Worm (Caenorhabditis elegans) whole organism, young adult: Measurements from ENCODE around the gene C17A2.4.

Experiments
- B0261.1 ChIP-seq: sonication (generic microtip); optimal IDR thresholded peaks from 2 replicates; lab custom pipeline; 2016; ENCODE audit warnings: mild to moderate bottlenecking, missing genetic modification characterization, moderate library complexity, missing compliant biosample characterization
- C06A6.2 ChIP-seq: fragments of 200-800 bp; sonication (Bioruptor generic); conservative IDR thresholded peaks from 2 replicates; pipeline ENCODE4 v1.3.6; 2022; ENCODE audit warnings: missing genetic modification characterization, missing compliant biosample characterization
- F10E7.11 ChIP-seq: sonication (generic microtip); optimal IDR thresholded peaks from 2 replicates; lab custom pipeline; 2017; ENCODE audit warnings: mild to moderate bottlenecking, missing genetic modification characterization, moderate library complexity, missing compliant biosample characterization
- F39B2.1 ChIP-seq: fragments of 200-800 bp; sonication (Bioruptor generic); IDR thresholded peaks from 2 replicates; pipeline ENCODE4 v1.3.6; 2022; ENCODE audit warnings: missing genetic modification reagents, missing genetic modification characterization, missing compliant biosample characterization
- F52B5.7 ChIP-seq: sonication (generic microtip); optimal IDR thresholded peaks from 2 replicates; lab custom pipeline; 2016; ENCODE audit warnings: mild to moderate bottlenecking, missing genetic modification characterization, missing compliant biosample characterization
- K11D2.4 ChIP-seq: fragments of 200-800 bp; sonication (Bioruptor generic); IDR thresholded peaks from 2 replicates; pipeline ENCODE4 v1.3.6; 2022; ENCODE audit warnings: missing genetic modification reagents, missing genetic modification characterization, missing compliant biosample characterization
- Y53F4B.3 ChIP-seq: fragments of 200-800 bp; sonication (Bioruptor generic); IDR thresholded peaks from 2 replicates; pipeline ENCODE4 v1.3.6; 2022; ENCODE audit warnings: missing genetic modification reagents, missing genetic modification characterization, missing compliant biosample characterization
- Y79H2A.3 ChIP-seq: fragments of 200-800 bp; sonication (Bioruptor generic); conservative IDR thresholded peaks from 2 replicates; pipeline ENCODE4 v1.3.6; 2022; ENCODE audit warnings: missing genetic modification reagents, missing genetic modification characterization, missing compliant biosample characterization
- Y95B8A.8 ChIP-seq: fragments of 200-800 bp; sonication (Bioruptor generic); IDR thresholded peaks from 2 replicates; pipeline ENCODE4 v1.3.6; 2022; ENCODE audit warnings: missing genetic modification reagents, missing genetic modification characterization, missing compliant biosample characterization
- ZK185.1 ChIP-seq: sonication (generic microtip); optimal IDR thresholded peaks from 2 replicates; lab custom pipeline; 2016; ENCODE audit warnings: mild to moderate bottlenecking, missing genetic modification characterization, missing compliant biosample characterization; ENCODE audit not compliant: poor library complexity, severe bottlenecking
- ama-1 ChIP-seq, 3 experiments: fragments of 150-350 bp in 1 of 3; sonication (generic microtip) in 2 of 3; optimal IDR thresholded peaks; 2 replicates each; lab custom pipeline; 2014 to 2018; ENCODE audit warnings: missing biosample characterization in 2 of 3, missing genetic modification characterization in 2 of 3, missing genetic modification reagents in 2 of 3
- aptf-2 ChIP-seq: fragments of 200-800 bp; sonication (Bioruptor generic); conservative IDR thresholded peaks from 2 replicates; pipeline ENCODE4 v1.3.6; 2022; ENCODE audit warnings: missing genetic modification reagents, missing genetic modification characterization, missing compliant biosample characterization
- atf-7 ChIP-seq: sonication (generic microtip); optimal IDR thresholded peaks from 2 replicates; lab custom pipeline; 2017; ENCODE audit warnings: mild to moderate bottlenecking, missing genetic modification characterization, missing compliant biosample characterization
- attf-3 ChIP-seq: fragments of 200-800 bp; sonication (Bioruptor generic); conservative IDR thresholded peaks from 2 replicates; pipeline ENCODE4 v1.3.6; 2022; ENCODE audit warnings: missing genetic modification reagents, missing genetic modification characterization, missing compliant biosample characterization
- cebp-1 ChIP-seq, 2 experiments: fragments of 200-800 bp in 1 of 2; sonication (Bioruptor generic) in 1 of 2; sonication (generic microtip) in 1 of 2; IDR thresholded peaks in 1 of 2; optimal IDR thresholded peaks in 1 of 2; 2 replicates each; pipeline versions ENCODE4 v1.3.6 to Lab custom; 2017 to 2022; ENCODE audit warnings: missing compliant biosample characterization in 2 of 2, missing genetic modification characterization in 2 of 2, mild to moderate bottlenecking in 1 of 2, missing genetic modification reagents in 1 of 2, moderate library complexity in 1 of 2
- ceh-100 ChIP-seq: fragments of 200-800 bp; sonication (Bioruptor generic); IDR thresholded peaks from 2 replicates; pipeline ENCODE4 v1.3.6; 2022; ENCODE audit warnings: missing genetic modification reagents, missing genetic modification characterization, missing compliant biosample characterization
- ceh-91 ChIP-seq: fragments of 200-800 bp; sonication (Bioruptor generic); IDR thresholded peaks from 2 replicates; pipeline ENCODE4 v1.3.6; 2022; ENCODE audit warnings: missing genetic modification reagents, missing genetic modification characterization, missing compliant biosample characterization
- die-1 ChIP-seq: sonication (generic microtip); optimal IDR thresholded peaks from 2 replicates; lab custom pipeline; 2016; ENCODE audit warnings: missing genotype, mild to moderate bottlenecking, missing genetic modification characterization, missing compliant biosample characterization
- efl-1 ChIP-seq: fragments of 150-350 bp; optimal IDR thresholded peaks from 2 replicates; lab custom pipeline; 2014; ENCODE audit warnings: missing biosample characterization, missing genetic modification reagents, missing genetic modification characterization
- egl-44 ChIP-seq: fragments of 200-800 bp; sonication (Bioruptor generic); IDR thresholded peaks from 2 replicates; pipeline ENCODE4 v1.3.6; 2022; ENCODE audit warnings: missing genetic modification reagents, missing genetic modification characterization, missing compliant biosample characterization
- ekl-4 ChIP-seq: fragments of 200-800 bp; sonication (Bioruptor generic); IDR thresholded peaks from 2 replicates; pipeline ENCODE4 v1.3.6; 2022; ENCODE audit warnings: missing genetic modification reagents, missing genetic modification characterization, missing compliant biosample characterization
- gei-17 ChIP-seq: fragments of 200-800 bp; sonication (Bioruptor generic); optimal IDR thresholded peaks from 2 replicates; lab custom pipeline; 2018; ENCODE audit warnings: mild to moderate bottlenecking, missing genetic modification characterization, missing compliant biosample characterization
- hlh-26 ChIP-seq: fragments of 200-800 bp; sonication (Bioruptor generic); conservative IDR thresholded peaks from 2 replicates; pipeline ENCODE4 v1.3.6; 2022; ENCODE audit warnings: missing genetic modification reagents, missing genetic modification characterization, missing compliant biosample characterization
- hrde-1 ChIP-seq: sonication (generic microtip); optimal IDR thresholded peaks from 2 replicates; lab custom pipeline; 2016; ENCODE audit warnings: missing genetic modification characterization, mild to moderate bottlenecking, missing compliant biosample characterization, moderate library complexity, missing genotype, missing genetic modification reagents, borderline replicate concordance
- lag-1 ChIP-seq: fragments of 200-800 bp; sonication (Bioruptor generic); IDR thresholded peaks from 2 replicates; pipeline ENCODE4 v1.3.6; 2022; ENCODE audit warnings: missing genetic modification reagents, missing genetic modification characterization, missing compliant biosample characterization
- lin-26 ChIP-seq: fragments of 200-800 bp; sonication (Bioruptor generic); IDR thresholded peaks from 2 replicates; pipeline ENCODE4 v1.3.6; 2022; ENCODE audit warnings: missing genetic modification reagents, missing genetic modification characterization, missing compliant biosample characterization
- lsl-1 ChIP-seq: fragments of 200-800 bp; sonication (Bioruptor generic); optimal IDR thresholded peaks from 2 replicates; lab custom pipeline; 2018; ENCODE audit warnings: mild to moderate bottlenecking, missing genetic modification characterization, moderate library complexity, missing compliant biosample characterization
- madf-8 ChIP-seq: fragments of 200-800 bp; sonication (Bioruptor generic); conservative IDR thresholded peaks from 2 replicates; pipeline ENCODE4 v1.3.6; 2022; ENCODE audit warnings: missing genetic modification reagents, missing genetic modification characterization, missing compliant biosample characterization
- mes-4 ChIP-seq: sonication (generic microtip); optimal IDR thresholded peaks from 2 replicates; lab custom pipeline; 2016; ENCODE audit warnings: missing genotype, missing genetic modification characterization, missing compliant biosample characterization
- nhr-27 ChIP-seq: fragments of 200-800 bp; sonication (Bioruptor generic); optimal IDR thresholded peaks from 2 replicates; lab custom pipeline; 2018; ENCODE audit warnings: mild to moderate bottlenecking, missing genetic modification characterization, moderate library complexity, missing compliant biosample characterization
- nhr-90 ChIP-seq: sonication (generic microtip); optimal IDR thresholded peaks from 2 replicates; lab custom pipeline; 2016; ENCODE audit warnings: missing genotype, mild to moderate bottlenecking, missing genetic modification characterization, missing compliant biosample characterization
- rec-8 ChIP-seq, 2 experiments: sonication (generic microtip); optimal IDR thresholded peaks; 2 replicates each; lab custom pipeline; 2016; ENCODE audit warnings: mild to moderate bottlenecking in 2 of 2, missing genetic modification characterization in 2 of 2, missing genetic modification reagents in 2 of 2, missing genotype in 2 of 2, missing biosample characterization in 1 of 2, missing compliant biosample characterization in 1 of 2, moderate library complexity in 1 of 2
- snpc-1.1 ChIP-seq: sonication (generic microtip); optimal IDR thresholded peaks from 2 replicates; lab custom pipeline; 2017; ENCODE audit warnings: missing genetic modification characterization, mild to moderate bottlenecking, missing compliant biosample characterization, antibody characterized with exemption, moderate library complexity, missing genotype, missing genetic modification reagents; ENCODE audit not compliant: insufficient read depth
- somi-1 ChIP-seq: fragments of 200-800 bp; sonication (Bioruptor generic); optimal IDR thresholded peaks from 2 replicates; lab custom pipeline; 2018; ENCODE audit warnings: mild to moderate bottlenecking, missing genetic modification characterization, missing compliant biosample characterization
- tbx-9 ChIP-seq: sonication (generic microtip); optimal IDR thresholded peaks from 2 replicates; lab custom pipeline; 2016; ENCODE audit warnings: borderline replicate concordance, missing genetic modification characterization, inconsistent platforms, missing compliant biosample characterization
- ztf-18 ChIP-seq: sonication (generic microtip); optimal IDR thresholded peaks from 2 replicates; lab custom pipeline; 2016; ENCODE audit warnings: missing genotype, mild to moderate bottlenecking, missing genetic modification characterization, missing compliant biosample characterization
- ztf-25 ChIP-seq: fragments of 200-800 bp; sonication (Bioruptor generic); IDR thresholded peaks from 2 replicates; pipeline ENCODE4 v1.3.6; 2022; ENCODE audit warnings: missing genetic modification reagents, missing genetic modification characterization, missing compliant biosample characterization
- ztf-26 ChIP-seq: sonication (generic microtip); optimal IDR thresholded peaks from 2 replicates; lab custom pipeline; 2017; ENCODE audit warnings: missing genetic modification characterization, missing compliant biosample characterization
- ztf-28 ChIP-seq: fragments of 200-800 bp; sonication (Bioruptor generic); IDR thresholded peaks from 2 replicates; pipeline ENCODE4 v1.3.6; 2022; ENCODE audit warnings: missing genetic modification reagents, missing genetic modification characterization, missing compliant biosample characterization

C17A2.4 gene

ce11 chrII:3860826-3861225, 21.2 kb downstream of the C17A2.4 start, which contains the start of gene oac-11:
Gene oac-11 (minus strand): TSS chrII:3860926.
- TF ChIP-seq die-1 (tag; lab: Kevin White, UChicago) (no peak), F39B2.1 (GFP tag; lab: Robert Waterston, UW) (no peak), lsl-1 (no peak), Y95B8A.8 (GFP tag; lab: Robert Waterston, UW) (no peak), ztf-28 (GFP tag; lab: Robert Waterston, UW) (no peak), Y53F4B.3 (GFP tag; lab: Robert Waterston, UW) (no peak), nhr-90 (tag; lab: Kevin White, UChicago) (no peak), rec-8 (tag; optimal IDR thresholded peaks at IDR 0.05; lab: Kevin White, UChicago) (no peak), snpc-1.1 (tag; lab: Kevin White, UChicago) (no peak), mes-4 (no peak), K11D2.4 (GFP tag; lab: Robert Waterston, UW) (no peak), atf-7 (tag; lab: Kevin White, UChicago) (no peak), gei-17 (GFP tag; lab: Kevin White, UChicago) (no peak)

ce11 chrII:3862053-3862452, 22.4 kb downstream of the C17A2.4 start:
- no peak for TF ChIP-seq ceh-100 (GFP tag; lab: Robert Waterston, UW)
- no peak for TF ChIP-seq F10E7.11
- no peak for TF ChIP-seq somi-1
- TF ChIP-seq ceh-91 (GFP tag; lab: Robert Waterston, UW): no peak
- no peak for TF ChIP-seq ztf-25
- TF ChIP-seq aptf-2 (GFP tag; lab: Robert Waterston, UW): no peak
- no peak for TF ChIP-seq K11D2.4 (GFP tag; lab: Robert Waterston, UW)
- no peak for TF ChIP-seq ztf-26 (tag; lab: Kevin White, UChicago)
- TF ChIP-seq ama-1 (optimal IDR thresholded peaks at IDR 0.05; lab: Kevin White, UChicago): no peak
- no peak for TF ChIP-seq ama-1 (GFP tag; optimal IDR thresholded peaks at IDR 0.05; lab: Kevin White, UChicago)
- TF ChIP-seq ZK185.1: no peak
- TF ChIP-seq ekl-4: no peak
- no peak for TF ChIP-seq C06A6.2
- no peak for TF ChIP-seq efl-1 (GFP tag; lab: Kevin White, UChicago)
- TF ChIP-seq, all 124 proteins: peak for 0

- no peak for TF ChIP-seq F52B5.7 (tag; lab: Kevin White, UChicago)
- TF ChIP-seq die-1 (tag; lab: Kevin White, UChicago): no peak
- TF ChIP-seq lin-26: no peak
- TF ChIP-seq egl-44: no peak
- no peak for TF ChIP-seq lag-1
- TF ChIP-seq ztf-18 (tag; lab: Kevin White, UChicago): no peak
- TF ChIP-seq hrde-1 (tag; lab: Kevin White, UChicago): no peak
- TF ChIP-seq nhr-27 (tag; lab: Kevin White, UChicago): no peak
- no peak for TF ChIP-seq madf-8 (GFP tag; lab: Robert Waterston, UW)
- no peak for TF ChIP-seq F39B2.1 (GFP tag; lab: Robert Waterston, UW)
- TF ChIP-seq cebp-1 (GFP tag; IDR thresholded peaks at IDR 0.05; lab: Robert Waterston, UW): no peak
- no peak for TF ChIP-seq cebp-1 (tag; optimal IDR thresholded peaks at IDR 0.05; lab: Kevin White, UChicago)
- TF ChIP-seq tbx-9 (tag; lab: Kevin White, UChicago): no peak
- no peak for TF ChIP-seq hlh-26 (GFP tag; lab: Robert Waterston, UW)
- TF ChIP-seq Y79H2A.3 (GFP tag; lab: Robert Waterston, UW): no peak
- no peak for TF ChIP-seq gei-17 (GFP tag; lab: Kevin White, UChicago)
- TF ChIP-seq B0261.1: no peak
- TF ChIP-seq nhr-90 (tag; lab: Kevin White, UChicago): no peak
- TF ChIP-seq ekl-4: no peak
- TF ChIP-seq attf-3 (GFP tag; lab: Robert Waterston, UW): no peak
- TF ChIP-seq, all 124 proteins: peak for 0
Observed at ce11 chrII:3864652-3865051, 25.0 kb downstream of the C17A2.4 start, which contains the start of gene nhr-261. Gene nhr-261 (minus strand): TSS chrII:3864752.
